Worm (Caenorhabditis elegans) whole organism, L3 larva: ENCODE measurements around the gene F32D8.3.

ENCODE experiments used
- R02D3.7 ChIP-seq: fragments of 150-350 bp; optimal IDR thresholded peaks from 2 replicates; lab custom pipeline; 2014; ENCODE audit warnings: missing biosample characterization, missing genetic modification characterization
- ZK546.5 ChIP-seq: sonication (generic microtip); optimal IDR thresholded peaks from 2 replicates; lab custom pipeline; 2017; ENCODE audit warnings: missing biosample characterization, missing genetic modification characterization
- aly-2 ChIP-seq: fragments of 150-350 bp; optimal IDR thresholded peaks from 2 replicates; lab custom pipeline; 2014; ENCODE audit warnings: missing biosample characterization, missing genetic modification characterization
- ama-1 ChIP-seq: fragments of 150-350 bp; optimal IDR thresholded peaks from 2 replicates; lab custom pipeline; 2018
- ceh-82 ChIP-seq: fragments of 150-350 bp; optimal IDR thresholded peaks from 2 replicates; lab custom pipeline; 2014; ENCODE audit warnings: missing biosample characterization, missing genetic modification characterization
- ceh-9 ChIP-seq: sonication (generic microtip); optimal IDR thresholded peaks from 2 replicates; lab custom pipeline; 2018; ENCODE audit warnings: missing biosample characterization, missing genetic modification characterization
- daf-12 ChIP-seq: fragments of 150-350 bp; optimal IDR thresholded peaks from 2 replicates; lab custom pipeline; 2014; ENCODE audit warnings: missing biosample characterization, missing genetic modification reagents, missing genetic modification characterization
- egl-27 ChIP-seq: sonication (generic microtip); optimal IDR thresholded peaks from 4 replicates; lab custom pipeline; 2017; ENCODE audit warnings: missing biosample characterization, missing genetic modification reagents, missing genetic modification characterization
- egl-5 ChIP-seq: fragments of 150-350 bp; optimal IDR thresholded peaks from 2 replicates; lab custom pipeline; 2017; ENCODE audit warnings: missing biosample characterization, missing genetic modification reagents, missing genetic modification characterization, inconsistent platforms
- elt-1 ChIP-seq: fragments of 150-350 bp; optimal IDR thresholded peaks from 2 replicates; lab custom pipeline; 2014; ENCODE audit warnings: missing biosample characterization, missing genetic modification characterization
- elt-2 ChIP-seq: sonication (generic microtip); optimal IDR thresholded peaks from 2 replicates; lab custom pipeline; 2016; ENCODE audit warnings: missing genetic modification reagents, mild to moderate bottlenecking, missing genetic modification characterization, missing compliant biosample characterization
- elt-3 ChIP-seq, 3 experiments: fragments of 150-350 bp in 1 of 3; sonication (generic microtip) in 2 of 3; optimal IDR thresholded peaks; 2 replicates in 2 of 3; 4 replicates in 1 of 3; lab custom pipeline; 2014 to 2017; ENCODE audit warnings: missing biosample characterization in 3 of 3, missing genetic modification characterization in 3 of 3
- eor-1 ChIP-seq, 2 experiments: fragments of 150-350 bp; optimal IDR thresholded peaks; 2 replicates each; lab custom pipeline; 2014 to 2018; ENCODE audit warnings: missing biosample characterization in 2 of 2, missing genetic modification characterization in 2 of 2
- fkh-10 ChIP-seq: sonication (generic microtip); optimal IDR thresholded peaks from 2 replicates; lab custom pipeline; 2017; ENCODE audit warnings: missing biosample characterization, missing genetic modification reagents, missing genetic modification characterization
- fkh-2 ChIP-seq: fragments of 150-350 bp; optimal IDR thresholded peaks from 2 replicates; lab custom pipeline; 2014; ENCODE audit warnings: missing biosample characterization, missing genetic modification reagents, missing genetic modification characterization
- fos-1 ChIP-seq: fragments of 150-350 bp; optimal IDR thresholded peaks from 2 replicates; lab custom pipeline; 2014; ENCODE audit warnings: missing biosample characterization, missing genetic modification characterization
- jun-1 ChIP-seq: fragments of 150-350 bp; optimal IDR thresholded peaks from 2 replicates; lab custom pipeline; 2014; ENCODE audit warnings: missing biosample characterization, missing genetic modification reagents, missing genetic modification characterization
- lin-15B ChIP-seq: fragments of 150-350 bp; optimal IDR thresholded peaks from 2 replicates; lab custom pipeline; 2014; ENCODE audit warnings: missing biosample characterization, missing genetic modification characterization
- lin-39 ChIP-seq: fragments of 150-350 bp; optimal IDR thresholded peaks from 2 replicates; lab custom pipeline; 2018; ENCODE audit warnings: missing biosample characterization, missing genetic modification reagents, missing genetic modification characterization
- lsy-12 ChIP-seq: sonication (generic microtip); optimal IDR thresholded peaks from 2 replicates; lab custom pipeline; 2016; ENCODE audit warnings: mild to moderate bottlenecking, missing genetic modification characterization, missing compliant biosample characterization
- mdl-1 ChIP-seq: fragments of 150-350 bp; optimal IDR thresholded peaks from 2 replicates; lab custom pipeline; 2014; ENCODE audit warnings: missing biosample characterization, missing genetic modification characterization
- mml-1 ChIP-seq: fragments of 150-350 bp; sonication (generic microtip); optimal IDR thresholded peaks from 3 replicates; lab custom pipeline; 2014; ENCODE audit warnings: missing biosample characterization, missing genetic modification characterization
- nfya-1 ChIP-seq: sonication (generic microtip); optimal IDR thresholded peaks from 2 replicates; lab custom pipeline; 2017; ENCODE audit warnings: missing genetic modification characterization, mild to moderate bottlenecking, missing compliant biosample characterization, antibody characterized with exemption, moderate library complexity; ENCODE audit not compliant: insufficient read depth
- nhr-11 ChIP-seq: fragments of 150-350 bp; optimal IDR thresholded peaks from 2 replicates; lab custom pipeline; 2014; ENCODE audit warnings: missing biosample characterization, missing genetic modification characterization
- nhr-12 ChIP-seq: fragments of 150-350 bp; optimal IDR thresholded peaks from 2 replicates; lab custom pipeline; 2014; ENCODE audit warnings: missing biosample characterization, missing genetic modification characterization
- nhr-23 ChIP-seq: fragments of 150-350 bp; optimal IDR thresholded peaks from 2 replicates; lab custom pipeline; 2014; ENCODE audit warnings: missing biosample characterization, missing genetic modification reagents, missing genetic modification characterization
- nhr-237 ChIP-seq: fragments of 150-350 bp; optimal IDR thresholded peaks from 2 replicates; lab custom pipeline; 2014; ENCODE audit warnings: missing biosample characterization, missing genetic modification characterization
- nhr-25 ChIP-seq: sonication (generic microtip); optimal IDR thresholded peaks from 2 replicates; lab custom pipeline; 2017; ENCODE audit warnings: missing biosample characterization, missing genetic modification characterization
- nhr-28 ChIP-seq: fragments of 150-350 bp; optimal IDR thresholded peaks from 2 replicates; lab custom pipeline; 2014; ENCODE audit warnings: missing biosample characterization, missing genetic modification characterization
- nhr-43 ChIP-seq: sonication (generic microtip); optimal IDR thresholded peaks from 2 replicates; lab custom pipeline; 2016; ENCODE audit warnings: mild to moderate bottlenecking, missing genetic modification characterization, missing compliant biosample characterization; ENCODE audit not compliant: poor library complexity, severe bottlenecking
- nhr-67 ChIP-seq: fragments of 150-350 bp; optimal IDR thresholded peaks from 2 replicates; lab custom pipeline; 2014; ENCODE audit warnings: missing biosample characterization, missing genetic modification characterization
- nhr-76 ChIP-seq: fragments of 150-350 bp; sonication (generic microtip); optimal IDR thresholded peaks from 5 replicates; lab custom pipeline; 2014; ENCODE audit warnings: missing biosample characterization, missing genetic modification characterization
- nhr-77 ChIP-seq: fragments of 150-350 bp; optimal IDR thresholded peaks from 2 replicates; lab custom pipeline; 2014; ENCODE audit warnings: missing biosample characterization, missing genetic modification characterization
- pha-4 ChIP-seq: fragments of 150-350 bp; optimal IDR thresholded peaks from 2 replicates; lab custom pipeline; 2014; ENCODE audit warnings: missing biosample characterization, missing genetic modification reagents, missing genetic modification characterization
- pqm-1 ChIP-seq: fragments of 150-350 bp; optimal IDR thresholded peaks from 2 replicates; lab custom pipeline; 2017; ENCODE audit warnings: missing biosample characterization, missing genetic modification characterization, inconsistent platforms
- skn-1 ChIP-seq: fragments of 150-350 bp; optimal IDR thresholded peaks from 2 replicates; lab custom pipeline; 2014; ENCODE audit warnings: missing biosample characterization, missing genetic modification characterization
- snpc-4 ChIP-seq: fragments of 150-350 bp; optimal IDR thresholded peaks from 2 replicates; lab custom pipeline; 2014; ENCODE audit warnings: missing biosample characterization, missing genetic modification characterization
- tbx-2 ChIP-seq: sonication (generic microtip); optimal IDR thresholded peaks from 2 replicates; lab custom pipeline; 2016; ENCODE audit warnings: mild to moderate bottlenecking, missing genetic modification characterization, missing compliant biosample characterization
- unc-39 ChIP-seq: sonication (generic microtip); optimal IDR thresholded peaks from 4 replicates; lab custom pipeline; 2017; ENCODE audit warnings: missing biosample characterization, missing genetic modification characterization
- unc-62 ChIP-seq: fragments of 150-350 bp; sonication (generic microtip); optimal IDR thresholded peaks from 4 replicates; lab custom pipeline; 2014; ENCODE audit warnings: missing biosample characterization, missing genetic modification reagents, missing genetic modification characterization
- zag-1 ChIP-seq: fragments of 150-350 bp; optimal IDR thresholded peaks from 2 replicates; lab custom pipeline; 2014; ENCODE audit warnings: missing biosample characterization, missing genetic modification characterization
- ztf-4 ChIP-seq: fragments of 150-350 bp; optimal IDR thresholded peaks from 2 replicates; lab custom pipeline; 2014; ENCODE audit warnings: missing biosample characterization, missing genetic modification characterization

F32D8.3 gene

DNA sequence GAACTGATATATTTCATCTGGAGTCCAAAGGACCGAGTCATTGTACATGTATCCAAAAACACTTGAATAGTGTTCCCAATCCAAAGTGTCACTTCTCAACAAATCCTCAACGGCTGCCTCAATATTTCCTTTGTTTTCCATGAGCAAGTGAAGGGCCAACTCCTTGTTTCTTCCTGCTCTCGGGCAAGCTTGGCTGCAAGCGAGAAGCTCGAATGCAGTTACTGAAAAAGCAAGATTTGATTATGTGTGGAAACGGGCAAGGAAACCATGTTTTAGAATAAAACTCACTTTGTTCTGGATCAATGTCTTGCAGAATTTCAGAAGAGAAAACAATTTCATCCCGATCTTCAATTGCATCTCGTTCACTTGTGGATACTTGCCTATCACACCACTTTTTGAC, 32.4 kb upstream of the F32D8.3 start:
- TF ChIP-seq nhr-23 (tag; lab: Kevin White, UChicago) (no peak), snpc-4 (tag; lab: Kevin White, UChicago) (no peak), elt-1 (tag; lab: Kevin White, UChicago) (no peak), fkh-2 (tag; lab: Kevin White, UChicago) (no peak), lin-15B (tag; lab: Kevin White, UChicago) (no peak), eor-1 (tag; optimal IDR thresholded peaks at IDR 0.05; lab: Kevin White, UChicago) (no peak), nhr-12 (no peak), nhr-43 (no peak), nhr-11 (tag; lab: Kevin White, UChicago) (no peak), lsy-12 (no peak), ceh-82 (tag; lab: Kevin White, UChicago) (no peak), nhr-28 (no peak), nhr-76 (tag; lab: Kevin White, UChicago) (no peak), ama-1 (lab: Kevin White, UChicago) (no peak), ceh-9 (tag; lab: Kevin White, UChicago) (no peak), nhr-237 (tag; lab: Kevin White, UChicago) (no peak), daf-12 (tag; lab: Kevin White, UChicago) (no peak), egl-27 (tag; lab: Kevin White, UChicago) (no peak)

DNA sequence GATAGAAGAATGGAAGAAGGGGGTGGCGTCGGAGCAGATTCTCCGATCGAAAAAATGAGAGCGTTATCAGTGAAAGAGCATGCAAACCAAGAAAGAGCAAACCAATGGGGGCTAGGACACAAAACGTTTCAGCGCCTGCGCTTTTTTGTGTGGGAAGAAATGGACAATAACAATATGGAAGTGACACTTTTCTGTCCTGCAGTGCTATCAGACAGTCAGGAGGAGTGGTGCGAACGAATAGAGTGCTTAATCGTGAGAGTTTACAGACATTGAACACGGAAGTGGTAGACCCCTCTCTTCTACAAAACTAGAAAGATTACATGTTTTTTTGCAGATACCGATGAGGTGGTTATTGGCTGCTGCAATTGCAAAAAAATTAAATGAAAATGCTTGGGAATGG, 31.3 kb upstream of the F32D8.3 start:
- TF ChIP-seq ztf-4 (no peak), fkh-2 (tag; lab: Kevin White, UChicago) (no peak), pha-4 (tag; lab: Kevin White, UChicago) (peak; percentile 26), jun-1 (tag; lab: Kevin White, UChicago) (peak; percentile 68), tbx-2 (tag; lab: Kevin White, UChicago) (no peak), eor-1 (tag; optimal IDR thresholded peaks at IDR 0.05; lab: Kevin White, UChicago) (no peak), lin-39 (no peak), nhr-25 (tag; lab: Kevin White, UChicago) (no peak), nfya-1 (peak; percentile 1), nhr-11 (tag; lab: Kevin White, UChicago) (no peak), egl-27 (tag; lab: Kevin White, UChicago) (peak; percentile 35), elt-2 (peak; percentile 91), mdl-1 (tag; lab: Kevin White, UChicago) (no peak), pqm-1 (tag; lab: Kevin White, UChicago) (peak; percentile 94)

DNA sequence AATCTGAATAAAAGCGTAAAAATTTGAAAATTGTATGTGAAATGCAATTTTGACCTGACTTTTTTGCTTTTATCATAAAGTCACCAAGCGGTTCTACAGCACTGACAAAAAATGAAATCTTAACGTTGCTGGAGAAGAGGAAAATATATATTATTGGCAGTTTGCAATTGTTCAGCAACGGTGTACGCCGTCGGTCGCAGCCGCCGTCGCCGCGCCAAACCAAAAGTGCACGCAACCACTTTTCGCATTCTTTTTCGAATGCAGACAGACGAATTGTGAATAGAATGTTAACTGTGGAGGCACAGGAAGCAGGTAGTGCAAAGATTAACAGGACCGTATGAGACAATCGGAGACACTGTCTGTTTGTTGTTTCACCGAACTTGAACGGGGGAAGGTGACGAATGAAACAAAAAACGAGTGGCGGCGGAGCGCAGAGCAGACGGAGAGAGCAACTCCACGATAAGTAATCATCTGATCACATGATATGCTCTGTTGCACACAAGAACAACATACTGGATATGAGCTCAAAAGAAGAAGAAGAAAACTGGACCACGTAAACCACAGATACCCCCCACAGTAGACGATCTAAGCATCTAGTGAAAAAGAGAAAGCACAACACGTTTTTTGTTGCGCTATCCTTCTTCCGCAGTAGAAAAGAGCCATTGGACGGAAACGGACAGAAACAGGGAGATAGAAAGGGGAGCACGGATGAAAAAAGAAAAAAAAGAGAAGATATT, 29.6 kb upstream of the F32D8.3 start:
- no peak for TF ChIP-seq mml-1 (tag; lab: Kevin White, UChicago)
- peak; percentile 10 for TF ChIP-seq jun-1 (tag; lab: Kevin White, UChicago)
- no peak for TF ChIP-seq ZK546.5 (tag; lab: Kevin White, UChicago)
- TF ChIP-seq nhr-67 (tag; lab: Kevin White, UChicago) = no peak
- TF ChIP-seq pha-4 (tag; lab: Kevin White, UChicago) = peak; percentile 78
- peak; percentile 49 for TF ChIP-seq lin-39
- peak; percentile 64 for TF ChIP-seq nhr-11 (tag; lab: Kevin White, UChicago)
- peak; percentile 42 for TF ChIP-seq elt-2
- TF ChIP-seq nhr-25 (tag; lab: Kevin White, UChicago) = peak; percentile 10
- TF ChIP-seq fkh-10 (GFP tag; lab: Kevin White, UChicago) = peak; percentile 23
- TF ChIP-seq ama-1 (lab: Kevin White, UChicago) = peak; percentile 47
- peak; percentile 58 for TF ChIP-seq pqm-1 (tag; lab: Kevin White, UChicago)
- TF ChIP-seq daf-12 (tag; lab: Kevin White, UChicago) = no peak
- TF ChIP-seq nfya-1 = peak; percentile 15
- no peak for TF ChIP-seq skn-1 (tag; lab: Kevin White, UChicago)
- TF ChIP-seq nhr-28 = no peak

DNA sequence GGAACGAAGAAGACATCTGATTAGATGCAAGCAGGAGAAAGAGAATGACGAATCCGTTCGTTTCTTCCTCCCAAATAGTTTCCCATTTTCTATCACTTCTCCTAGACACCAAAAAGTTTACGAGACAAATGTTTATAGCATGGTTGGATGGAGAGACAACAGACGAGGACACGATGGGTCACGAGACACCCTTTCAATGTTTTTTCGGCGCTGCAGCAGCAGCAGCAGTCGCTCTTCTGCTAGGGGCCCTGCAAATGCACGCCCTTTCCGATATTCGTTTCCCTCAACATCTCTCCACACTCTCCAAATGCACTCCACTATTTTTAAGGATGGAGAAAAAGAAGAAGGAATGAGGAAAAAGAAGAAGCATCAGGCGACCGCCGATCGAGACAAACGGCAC, 28.3 kb upstream of the F32D8.3 start:
- TF ChIP-seq egl-27 (tag; lab: Kevin White, UChicago) (peak; percentile 62), nhr-77 (tag; lab: Kevin White, UChicago) (no peak), nhr-67 (tag; lab: Kevin White, UChicago) (no peak), mml-1 (tag; lab: Kevin White, UChicago) (no peak), lin-39 (peak; percentile 87), ceh-82 (tag; lab: Kevin White, UChicago) (no peak), mdl-1 (tag; lab: Kevin White, UChicago) (peak; percentile 71), snpc-4 (tag; lab: Kevin White, UChicago) (peak; percentile 2), fos-1 (tag; lab: Kevin White, UChicago) (no peak), elt-3 (tag; optimal IDR thresholded peaks at IDR 0.05; lab: Kevin White, UChicago) (no peak), tbx-2 (tag; lab: Kevin White, UChicago) (peak; percentile 77), pha-4 (tag; lab: Kevin White, UChicago) (peak; percentile 59), fkh-10 (GFP tag; lab: Kevin White, UChicago) (peak; percentile 59), nhr-76 (tag; lab: Kevin White, UChicago) (no peak), jun-1 (tag; lab: Kevin White, UChicago) (peak; percentile 31), pqm-1 (tag; lab: Kevin White, UChicago) (no peak), unc-62 (no peak), ceh-9 (tag; lab: Kevin White, UChicago) (no peak), zag-1 (peak; percentile 66), nhr-23 (tag; lab: Kevin White, UChicago) (peak; percentile 56), skn-1 (tag; lab: Kevin White, UChicago) (peak; percentile 19), R02D3.7 (tag; lab: Kevin White, UChicago) (no peak), nhr-237 (tag; lab: Kevin White, UChicago) (no peak), aly-2 (tag; lab: Kevin White, UChicago) (no peak), unc-39 (tag; lab: Kevin White, UChicago) (no peak), ztf-4 (peak; percentile 35), daf-12 (tag; lab: Kevin White, UChicago) (no peak), egl-5 (tag; lab: Kevin White, UChicago) (peak; percentile 88)
